Fruit fly (Drosophila melanogaster): ENCODE data around the gene Atpalpha.
A peak's percentile ranks its signal among the peaks of the same experiment; 100 is the strongest.

The Atpalpha gene

DNA sequence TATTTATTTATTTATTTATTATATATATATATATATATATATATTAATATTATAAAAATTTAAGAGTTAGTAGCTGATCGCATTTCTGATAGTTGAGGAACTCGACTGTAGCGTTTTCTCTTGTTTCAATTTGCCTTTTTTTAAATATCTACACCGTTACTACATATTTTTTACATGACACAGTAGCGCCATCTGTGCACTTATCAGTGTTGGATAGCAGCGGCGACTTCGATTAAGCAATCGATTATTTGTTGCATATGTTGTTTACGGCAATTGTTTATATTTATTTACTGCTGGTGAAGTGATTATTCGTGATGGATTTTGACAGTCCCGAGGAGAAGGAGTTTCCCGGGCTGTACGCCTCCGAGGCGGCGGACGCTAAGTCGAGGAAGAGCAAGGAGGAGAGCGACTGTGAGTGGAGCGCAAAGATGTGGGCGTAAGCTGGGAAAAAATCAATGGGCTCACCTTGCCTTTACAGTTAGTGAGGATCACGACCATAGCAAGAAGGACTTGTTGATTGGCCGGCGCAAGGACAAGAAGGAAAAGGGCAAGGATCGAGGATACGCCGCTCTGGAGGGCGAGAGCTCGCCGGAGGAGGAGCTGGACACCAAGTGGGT is 69.1 kb downstream of the Atpalpha start, which contains the start of gene Rlip (continued):
- TF ChIP-seq CG16779 (tag; optimal IDR thresholded peaks at IDR 0.05): peak; percentile 37
- TF ChIP-seq CG6808 (GFP tag; optimal IDR thresholded peaks at IDR 0.05): peak; percentile 12
- TF ChIP-seq ss (GFP tag; optimal IDR thresholded peaks at IDR 0.05): peak in 1 of 2 experiments; percentile 40
- TF ChIP-seq CG4318 (GFP tag; optimal IDR thresholded peaks at IDR 0.05): no peak
- no peak; the same call in 1 of the 3 replicates for TF ChIP-seq CG6163 (GFP tag; IDR thresholded peaks at IDR 0.05)
- TF ChIP-seq Sox15 (GFP tag; optimal IDR thresholded peaks at IDR 0.05): no peak
- TF ChIP-seq acj6 (GFP tag; optimal IDR thresholded peaks at IDR 0.05): no peak
- peak; percentile 11 for TF ChIP-seq CG7368 (GFP tag; optimal IDR thresholded peaks at IDR 0.05)
- peak; percentile 47 for TF ChIP-seq Lpt (GFP tag; optimal IDR thresholded peaks at IDR 0.05)
- peak; percentile 16 for TF ChIP-seq Sox14 (GFP tag; optimal IDR thresholded peaks at IDR 0.05)
- peak; percentile 50 for TF ChIP-seq esn (GFP tag; optimal IDR thresholded peaks at IDR 0.05)
- peak; percentile 15 for TF ChIP-seq Eip75B (GFP tag; optimal IDR thresholded peaks at IDR 0.05)
- TF ChIP-seq CG11762 (GFP tag; optimal IDR thresholded peaks at IDR 0.05; ENCODE audit: insufficient read depth): peak; percentile 40
- TF ChIP-seq OdsH (GFP tag; optimal IDR thresholded peaks at IDR 0.05): no peak
- no peak for TF ChIP-seq CG15336 (GFP tag; IDR thresholded peaks at IDR 0.05)
- TF ChIP-seq CG11902 (GFP tag; optimal IDR thresholded peaks at IDR 0.05): peak; percentile 52
- peak; percentile 51 for TF ChIP-seq topi (GFP tag; optimal IDR thresholded peaks at IDR 0.05)
- peak; percentile 39 for TF ChIP-seq Hr39 (GFP tag; optimal IDR thresholded peaks at IDR 0.05)
- no peak for TF ChIP-seq Hr38 (GFP tag; optimal IDR thresholded peaks at IDR 0.05)
- peak; percentile 14 for TF ChIP-seq CG6792 (GFP tag; optimal IDR thresholded peaks at IDR 0.05)
- TF ChIP-seq Smox (GFP tag; optimal IDR thresholded peaks at IDR 0.05): no peak
- TF ChIP-seq CG11294 (GFP tag; IDR thresholded peaks at IDR 0.05): no peak

DNA sequence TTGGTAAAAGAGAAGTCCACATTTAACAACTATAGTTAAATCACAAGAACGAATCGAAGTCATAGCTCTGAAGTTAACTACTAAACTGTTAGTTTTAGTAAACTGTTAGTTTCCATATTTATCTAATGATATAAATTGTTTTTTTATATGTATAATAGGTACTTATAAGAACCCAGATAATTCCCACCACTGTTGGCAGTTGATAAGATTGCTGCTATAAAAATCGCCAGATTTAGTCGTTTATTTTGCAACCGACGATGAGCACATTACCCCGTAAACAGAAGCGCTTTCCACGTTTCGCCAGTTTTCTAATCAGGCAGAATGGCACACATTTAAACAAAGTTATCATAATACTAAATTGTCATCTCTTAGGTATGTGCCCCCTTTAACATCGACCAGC is 70.6 kb downstream of the Atpalpha start:
- TF ChIP-seq Eip75B (GFP tag; optimal IDR thresholded peaks at IDR 0.05) (no peak), CG6854 (GFP tag; optimal IDR thresholded peaks at IDR 0.05) (no peak), vri (GFP tag; optimal IDR thresholded peaks at IDR 0.05) (peak; percentile 56), Eip78C (GFP tag) (peak; percentile 39), esn (GFP tag; optimal IDR thresholded peaks at IDR 0.05) (peak; percentile 4)

DNA sequence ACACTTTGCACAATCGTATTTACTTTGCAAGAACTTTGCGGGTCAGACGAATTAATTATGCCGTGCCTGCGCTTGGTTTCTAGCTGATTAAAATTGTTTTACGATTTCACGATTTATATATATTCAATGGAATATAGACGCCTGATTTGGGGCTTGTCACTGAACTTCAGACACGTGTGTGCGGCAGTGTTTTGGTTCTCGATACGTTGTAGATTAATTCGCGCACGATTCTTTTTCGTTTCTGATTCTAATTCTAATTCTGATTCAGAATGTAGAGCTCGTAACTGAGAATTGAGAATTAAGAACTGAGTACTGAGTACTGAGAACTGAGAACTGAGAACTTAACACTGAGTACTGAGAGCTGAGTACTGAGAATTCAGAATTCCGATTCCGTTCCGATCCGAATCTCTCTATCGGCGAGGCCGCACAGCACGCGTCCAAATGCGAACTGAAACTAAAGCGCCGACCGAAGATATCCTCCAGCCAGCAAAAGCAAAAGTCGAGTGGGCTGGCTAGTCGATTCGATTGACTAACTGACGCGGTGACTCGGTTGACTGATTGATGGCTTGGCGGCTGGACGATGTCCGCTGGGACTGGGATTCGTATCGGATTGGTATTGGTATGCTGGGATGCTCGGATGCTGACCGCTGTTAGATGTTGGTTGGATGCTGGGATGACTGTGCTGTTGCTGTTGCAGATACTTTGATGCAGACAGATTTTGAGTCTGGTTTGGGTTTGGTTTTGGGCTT is 74.4 kb downstream of the Atpalpha start:
- TF ChIP-seq CG11762 (GFP tag; optimal IDR thresholded peaks at IDR 0.05; ENCODE audit: insufficient read depth) (no peak), svp (GFP tag) (peak; percentile 86)

DNA sequence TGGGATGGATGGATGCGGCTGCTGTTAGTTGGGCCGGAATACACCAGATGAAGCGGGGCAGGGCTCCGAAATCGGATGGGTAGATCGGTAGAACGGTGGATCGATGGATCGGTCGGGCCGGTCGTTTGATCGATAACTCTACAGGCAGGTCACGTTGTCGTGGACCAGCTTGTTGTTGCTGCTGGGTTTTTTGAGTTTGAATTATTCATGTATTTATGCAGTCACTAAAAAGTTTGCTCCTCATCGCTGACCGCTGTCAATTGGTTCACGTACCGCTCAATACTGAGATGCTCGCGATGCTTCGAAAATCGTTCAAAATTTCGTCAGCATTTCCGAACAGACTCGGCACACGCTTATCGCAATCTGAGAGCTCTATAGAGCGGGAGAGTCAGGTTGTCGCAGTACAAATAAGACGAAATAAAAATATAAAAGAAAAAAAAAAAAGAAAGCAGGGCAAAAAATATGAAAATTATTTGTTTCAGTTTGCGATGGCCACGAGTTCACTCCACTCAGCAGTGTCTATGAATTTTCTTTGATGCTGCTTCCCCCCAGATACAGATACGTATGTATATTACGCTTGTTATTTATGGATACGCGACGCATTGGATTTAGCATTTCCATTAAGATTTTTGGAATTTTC is 75.5 kb downstream of the Atpalpha start, which contains the start of gene peg:
Gene peg (minus strand): TSS at position 262 of the 640 bp plus-strand sequence.
- TF ChIP-seq lz (GFP tag; optimal IDR thresholded peaks at IDR 0.05) (no peak), CG32006 (GFP tag; optimal IDR thresholded peaks at IDR 0.05) (peak; percentile 15), Smox (GFP tag; optimal IDR thresholded peaks at IDR 0.05) (peak; percentile 8), CG6163 (GFP tag; IDR thresholded peaks at IDR 0.05) (peak; percentile 75), fkh (GFP tag; optimal IDR thresholded peaks at IDR 0.05) (no peak), achi (GFP tag; optimal IDR thresholded peaks at IDR 0.05) (no peak), CG8319 (GFP tag; optimal IDR thresholded peaks at IDR 0.05) (no peak), fd85E (GFP tag; optimal IDR thresholded peaks at IDR 0.05) (no peak), CG11902 (GFP tag; optimal IDR thresholded peaks at IDR 0.05) (no peak), dac (GFP tag; optimal IDR thresholded peaks at IDR 0.05) (no peak), topi (GFP tag; optimal IDR thresholded peaks at IDR 0.05) (peak; percentile 38), CG9139 (GFP tag; optimal IDR thresholded peaks at IDR 0.05) (peak; percentile 31), Eip78C (GFP tag) (peak; percentile 65), fd59A (GFP tag; optimal IDR thresholded peaks at IDR 0.05) (no peak), Blimp-1 (GFP tag; optimal IDR thresholded peaks at IDR 0.05) (no peak), Sox15 (GFP tag; optimal IDR thresholded peaks at IDR 0.05) (no peak), acj6 (GFP tag; optimal IDR thresholded peaks at IDR 0.05) (no peak), CG8632 (GFP tag; optimal IDR thresholded peaks at IDR 0.05) (no peak), Ets96B (tag; optimal IDR thresholded peaks at IDR 0.05) (no peak), ss (GFP tag; optimal IDR thresholded peaks at IDR 0.05) (no peak), Eip93F (GFP tag; optimal IDR thresholded peaks at IDR 0.05) (no peak), svp (GFP tag) (peak; percentile 81), eg (GFP tag; IDR thresholded peaks at IDR 0.05) (peak; percentile 81), CG6792 (GFP tag; optimal IDR thresholded peaks at IDR 0.05) (no peak), Sox14 (GFP tag; optimal IDR thresholded peaks at IDR 0.05) (no peak), Ets21C (GFP tag; optimal IDR thresholded peaks at IDR 0.05) (no peak), CG15336 (GFP tag; IDR thresholded peaks at IDR 0.05) (peak; percentile 44; the same call in 1 of the 2 replicates), Eip75B (GFP tag; optimal IDR thresholded peaks at IDR 0.05) (no peak)
